Worm (Caenorhabditis elegans): ENCODE measurements around the gene ZK546.5.
A peak's percentile ranks its signal among the peaks of the same experiment; 100 is the strongest.

The ZK546.5 gene

DNA sequence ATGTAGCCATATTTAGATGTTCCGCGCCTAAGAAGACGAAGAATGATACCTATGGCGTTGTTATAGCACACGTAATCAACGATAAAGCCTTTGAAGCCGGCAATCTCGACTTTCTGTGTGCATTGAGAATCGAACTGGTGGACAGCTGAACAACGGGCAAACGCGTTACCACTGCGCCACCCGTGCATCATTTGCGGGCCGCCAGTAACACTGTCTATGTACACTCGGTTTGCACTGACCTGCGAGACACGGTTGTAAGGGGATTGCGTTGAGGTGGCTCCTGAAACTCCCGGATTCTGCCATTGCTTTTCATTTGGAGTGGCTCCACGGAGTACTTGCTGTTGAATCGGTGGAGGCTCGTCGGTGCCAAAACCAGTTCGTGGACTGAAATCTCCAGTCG lies 6.8 kb downstream of the ZK546.5 start:
- peak; percentile 52 for TF ChIP-seq nfya-1 (tag; optimal IDR thresholded peaks at IDR 0.05; ENCODE audit: insufficient read depth)
- peak; percentile 94 for TF ChIP-seq ama-1 (optimal IDR thresholded peaks at IDR 0.05)
- no peak for TF ChIP-seq nhr-11 (tag; optimal IDR thresholded peaks at IDR 0.05)
- no peak for TF ChIP-seq R02D3.7 (tag; optimal IDR thresholded peaks at IDR 0.05)
- peak; percentile 63 for TF ChIP-seq lsy-12 (tag; optimal IDR thresholded peaks at IDR 0.05)
- TF ChIP-seq tbx-2 (tag; optimal IDR thresholded peaks at IDR 0.05): peak; percentile 10
- TF ChIP-seq daf-12 (tag; optimal IDR thresholded peaks at IDR 0.05): no peak
- TF ChIP-seq nhr-76 (tag; optimal IDR thresholded peaks at IDR 0.05): no peak
- TF ChIP-seq nhr-12 (tag; optimal IDR thresholded peaks at IDR 0.05): no peak
- peak; percentile 48 for TF ChIP-seq pha-4 (tag; optimal IDR thresholded peaks at IDR 0.05)
- TF ChIP-seq nhr-25 (tag; optimal IDR thresholded peaks at IDR 0.05): peak; percentile 47
- TF ChIP-seq pqm-1 (tag; optimal IDR thresholded peaks at IDR 0.05): no peak
- no peak for TF ChIP-seq zag-1 (tag; optimal IDR thresholded peaks at IDR 0.05)
- peak; percentile 20 for TF ChIP-seq jun-1 (tag; optimal IDR thresholded peaks at IDR 0.05)
- peak; percentile 54 for TF ChIP-seq nhr-43 (tag; optimal IDR thresholded peaks at IDR 0.05; ENCODE audit: poor library complexity, severe bottlenecking)
- TF ChIP-seq aly-2 (tag; optimal IDR thresholded peaks at IDR 0.05): peak; percentile 20

DNA sequence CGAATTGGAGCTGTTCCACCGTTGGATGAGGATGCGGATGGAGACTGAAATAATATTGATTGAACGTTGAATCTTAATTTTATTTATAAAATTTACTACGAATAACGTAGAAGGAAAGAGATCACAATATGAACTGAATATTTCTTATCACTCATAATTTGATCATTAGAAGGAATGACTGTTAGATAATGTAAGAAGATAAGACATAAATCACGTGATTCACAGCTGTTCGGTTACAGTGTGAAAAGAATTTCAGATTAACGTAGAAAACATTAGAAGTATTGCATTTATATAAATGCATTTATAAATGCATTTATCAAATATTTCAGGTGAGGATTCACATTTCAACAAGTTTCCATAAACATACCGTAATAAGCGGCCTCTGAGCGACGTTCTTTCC lies 7.2 kb downstream of the ZK546.5 start:
- TF ChIP-seq elt-2 (tag; optimal IDR thresholded peaks at IDR 0.05): peak; percentile 96
- TF ChIP-seq hmg-11 (tag; optimal IDR thresholded peaks at IDR 0.05): no peak
- TF ChIP-seq mml-1 (tag; optimal IDR thresholded peaks at IDR 0.05): no peak
- peak; percentile 80 for TF ChIP-seq pqm-1 (tag; optimal IDR thresholded peaks at IDR 0.05)
- TF ChIP-seq pha-4 (tag; optimal IDR thresholded peaks at IDR 0.05): peak; percentile 24

DNA sequence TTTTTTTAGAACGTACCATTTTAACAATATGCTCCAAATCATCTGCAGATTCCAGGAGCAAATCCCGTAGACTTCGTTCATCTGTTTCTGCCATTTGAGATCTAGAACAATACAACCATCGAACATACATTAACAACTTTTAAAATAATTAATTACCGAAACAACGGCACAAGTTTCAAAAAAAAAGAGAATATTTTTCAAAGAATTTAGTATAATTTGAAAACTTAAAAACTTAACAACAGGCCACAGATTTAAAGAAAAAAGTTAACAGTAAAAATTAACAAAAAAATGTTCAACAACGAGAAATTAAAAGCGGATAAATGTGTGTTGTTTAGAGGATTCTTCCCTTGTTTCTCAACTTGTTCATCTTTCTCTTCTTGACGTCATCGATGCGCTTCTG lies 8.2 kb downstream of the ZK546.5 start, which contains the start of gene mdt-4:
mdt-4 (minus strand) TSS at position 101 of the 400 bp plus-strand sequence.
- no peak for TF ChIP-seq egl-27 (tag; optimal IDR thresholded peaks at IDR 0.05)
- no peak for TF ChIP-seq nhr-43 (tag; optimal IDR thresholded peaks at IDR 0.05; ENCODE audit: poor library complexity, severe bottlenecking)
- TF ChIP-seq eor-1 (tag; optimal IDR thresholded peaks at IDR 0.05): no peak
- TF ChIP-seq ceh-16 (tag; optimal IDR thresholded peaks at IDR 0.05): no peak
- no peak for TF ChIP-seq nhr-67 (tag; optimal IDR thresholded peaks at IDR 0.05)
- TF ChIP-seq pha-4 (tag; optimal IDR thresholded peaks at IDR 0.05): no peak
- no peak for TF ChIP-seq sea-2 (GFP tag; optimal IDR thresholded peaks at IDR 0.05)
- TF ChIP-seq nhr-23 (tag; optimal IDR thresholded peaks at IDR 0.05): no peak
- no peak for TF ChIP-seq mml-1 (tag; optimal IDR thresholded peaks at IDR 0.05)
- no peak for TF ChIP-seq nhr-12 (tag; optimal IDR thresholded peaks at IDR 0.05)
- TF ChIP-seq ceh-9 (tag; optimal IDR thresholded peaks at IDR 0.05): no peak
- TF ChIP-seq ztf-4 (tag; optimal IDR thresholded peaks at IDR 0.05): no peak
- no peak for TF ChIP-seq aly-2 (tag; optimal IDR thresholded peaks at IDR 0.05)
- no peak for TF ChIP-seq elt-2 (tag; optimal IDR thresholded peaks at IDR 0.05)
- no peak for TF ChIP-seq ama-1 (optimal IDR thresholded peaks at IDR 0.05)
- no peak for TF ChIP-seq nhr-11 (tag; optimal IDR thresholded peaks at IDR 0.05)
- no peak for TF ChIP-seq mdl-1 (tag; optimal IDR thresholded peaks at IDR 0.05)
- no peak for TF ChIP-seq ztf-11 (tag; optimal IDR thresholded peaks at IDR 0.05)
- TF ChIP-seq nhr-28 (tag; optimal IDR thresholded peaks at IDR 0.05): no peak
- no peak for TF ChIP-seq fkh-10 (GFP tag; optimal IDR thresholded peaks at IDR 0.05)

DNA sequence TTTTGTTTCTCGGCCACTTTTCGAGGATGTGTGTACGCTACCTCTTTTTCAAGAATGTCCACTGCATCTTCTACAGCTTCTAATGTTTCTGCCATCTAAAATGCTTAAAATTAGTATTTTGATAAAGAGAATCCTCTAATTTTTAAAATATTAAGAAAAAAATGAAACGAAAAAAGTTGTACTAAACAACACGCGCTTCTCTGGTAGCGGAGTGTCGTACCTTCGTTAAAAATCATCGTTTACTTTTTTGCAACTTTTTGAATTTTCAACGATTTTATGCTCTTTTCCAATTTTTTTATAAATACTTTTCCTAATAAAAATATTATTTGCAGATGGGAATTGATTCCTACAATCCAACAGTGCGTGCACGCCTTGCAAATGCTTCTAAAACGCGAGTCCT lies 10.1 kb downstream of the ZK546.5 start, which contains the start of the genes gldi-11 and ZK546.2:
gldi-11 (minus strand) TSS at position 95 of the 400 bp plus-strand sequence.
ZK546.2 (plus strand) TSS at position 333 of the 400 bp plus-strand sequence.
- TF ChIP-seq nfya-1 (tag; optimal IDR thresholded peaks at IDR 0.05; ENCODE audit: insufficient read depth) (peak; percentile 16), skn-1 (tag; optimal IDR thresholded peaks at IDR 0.05) (peak; percentile 13), jun-1 (tag; optimal IDR thresholded peaks at IDR 0.05) (no peak), elt-2 (tag; optimal IDR thresholded peaks at IDR 0.05) (peak; percentile 11), daf-12 (tag; optimal IDR thresholded peaks at IDR 0.05) (no peak), hmg-11 (tag; optimal IDR thresholded peaks at IDR 0.05) (peak; percentile 23), elt-1 (tag; optimal IDR thresholded peaks at IDR 0.05) (no peak), zag-1 (tag; optimal IDR thresholded peaks at IDR 0.05) (no peak), pha-4 (tag; optimal IDR thresholded peaks at IDR 0.05) (peak; percentile 55), ZK546.5 (tag; optimal IDR thresholded peaks at IDR 0.05) (no peak)

DNA sequence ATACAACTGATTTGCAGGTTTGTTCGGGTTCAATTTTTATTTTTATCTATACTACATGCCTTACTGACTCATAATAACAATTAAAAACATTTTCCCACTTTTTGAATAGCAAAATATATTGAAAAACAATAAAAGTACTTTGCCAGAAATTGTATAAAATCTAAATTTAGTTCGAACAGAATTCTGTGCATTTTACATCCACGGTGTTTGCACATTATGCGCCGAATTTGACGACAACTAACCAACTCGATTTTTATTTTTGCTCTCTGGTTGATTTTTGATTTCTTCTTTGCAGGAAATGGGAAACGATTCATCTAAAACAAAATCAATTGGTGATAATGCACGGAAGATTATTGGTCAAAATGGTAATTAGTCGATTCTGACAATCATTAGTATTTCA lies 11.2 kb downstream of the ZK546.5 start:
- TF ChIP-seq aly-2 (tag; optimal IDR thresholded peaks at IDR 0.05): no peak
- no peak for TF ChIP-seq egl-5 (tag; optimal IDR thresholded peaks at IDR 0.05)
- peak; percentile 40 for TF ChIP-seq elt-2 (tag; optimal IDR thresholded peaks at IDR 0.05)
- peak; percentile 9 for TF ChIP-seq pha-4 (tag; optimal IDR thresholded peaks at IDR 0.05)

All from whole organism, L3 larva.